Fruit fly (Drosophila melanogaster) whole organism, embryonic: ENCODE results near the gene CG31525.

Experiments used
- Awh ChIP-seq: fragments of 200-800 bp; sonication (Bioruptor generic); IDR thresholded peaks from 2 replicates; pipeline ENCODE4, ENCODE4 v1.3.6; 2022; ENCODE audit warnings: missing biosample characterization, missing genetic modification characterization
- BtbVII ChIP-seq: fragments of 200-800 bp; sonication (Bioruptor generic); optimal IDR thresholded peaks from 3 replicates; lab custom pipeline; 2017; ENCODE audit warnings: missing biosample characterization, mild to moderate bottlenecking, missing genetic modification characterization
- CG10321 ChIP-seq: fragments of 200-800 bp; sonication (Bioruptor generic); IDR thresholded peaks from 2 replicates; pipeline ENCODE4 v1.3.6; 2022; ENCODE audit warnings: missing biosample characterization, missing genetic modification characterization
- CG10979 ChIP-seq: fragments of 200-800 bp; sonication (Bioruptor generic); optimal IDR thresholded peaks from 2 replicates; lab custom pipeline; 2018; ENCODE audit warnings: missing biosample characterization, mild to moderate bottlenecking, missing genetic modification characterization, moderate library complexity
- CG1233 ChIP-seq: fragments of 200-800 bp; sonication (Bioruptor generic); optimal IDR thresholded peaks from 4 replicates; lab custom pipeline; 2018; ENCODE audit warnings: missing biosample characterization, mild to moderate bottlenecking, missing genetic modification characterization
- CG13287 ChIP-seq: fragments of 200-800 bp; sonication (Bioruptor generic); IDR thresholded peaks from 2 replicates; pipeline ENCODE4 v1.3.6; 2022; ENCODE audit warnings: missing biosample characterization, missing genetic modification characterization; ENCODE audit not compliant: partially characterized antibody
- CG15073 ChIP-seq: fragments of 200-800 bp; sonication (Bioruptor generic); optimal IDR thresholded peaks from 2 replicates; lab custom pipeline; 2016; ENCODE audit warnings: missing biosample characterization, missing genetic modification characterization
- CG1529 ChIP-seq: fragments of 200-800 bp; sonication (Bioruptor generic); optimal IDR thresholded peaks from 3 replicates; lab custom pipeline; 2018; ENCODE audit warnings: missing biosample characterization, missing genetic modification characterization
- CG15601 ChIP-seq: fragments of 200-800 bp; sonication (Bioruptor generic); optimal IDR thresholded peaks from 3 replicates; lab custom pipeline; 2019; ENCODE audit warnings: missing biosample characterization, mild to moderate bottlenecking, missing genetic modification characterization, moderate library complexity
- CG16779 ChIP-seq: fragments of 200-800 bp; sonication (Bioruptor generic); IDR thresholded peaks from 2 replicates; pipeline ENCODE4 v1.3.6; 2022; ENCODE audit warnings: missing biosample characterization, missing genetic modification characterization
- CG16813 ChIP-seq: fragments of 200-800 bp; sonication (Bioruptor generic); IDR thresholded peaks from 3 replicates; pipeline ENCODE4 v1.3.6; 2022; ENCODE audit warnings: missing biosample characterization, missing genetic modification characterization; ENCODE audit not compliant: partially characterized antibody
- CG17385 ChIP-seq: fragments of 200-800 bp; sonication (Bioruptor generic); optimal IDR thresholded peaks from 3 replicates; lab custom pipeline; 2018; ENCODE audit warnings: missing biosample characterization, mild to moderate bottlenecking, missing genetic modification characterization
- CG18011 ChIP-seq: fragments of 200-800 bp; sonication (Bioruptor generic); optimal IDR thresholded peaks from 2 replicates; lab custom pipeline; 2017; ENCODE audit warnings: missing biosample characterization, missing genetic modification characterization, mild to moderate bottlenecking, moderate library complexity, missing genotype
- CG18764 ChIP-seq: fragments of 200-800 bp; sonication (Bioruptor generic); optimal IDR thresholded peaks from 3 replicates; lab custom pipeline; 2016; ENCODE audit warnings: missing biosample characterization, missing genetic modification characterization
- CG2120 ChIP-seq: fragments of 200-800 bp; sonication (Bioruptor generic); optimal IDR thresholded peaks from 3 replicates; lab custom pipeline; 2016; ENCODE audit warnings: missing biosample characterization, missing genetic modification characterization
- CG34422 ChIP-seq: fragments of 200-800 bp; sonication (Bioruptor generic); IDR thresholded peaks from 3 replicates; pipeline ENCODE4 v1.3.6; 2022; ENCODE audit warnings: missing biosample characterization, missing genetic modification characterization
- CG3838 ChIP-seq: fragments of 200-800 bp; sonication (Bioruptor generic); optimal IDR thresholded peaks from 3 replicates; lab custom pipeline; 2016; ENCODE audit warnings: missing biosample characterization, missing genetic modification characterization
- CG43689 ChIP-seq: fragments of 200-800 bp; sonication (Bioruptor generic); IDR thresholded peaks from 2 replicates; pipeline ENCODE4 v1.3.6; 2022; ENCODE audit warnings: missing biosample characterization, missing genetic modification characterization
- CG4424 ChIP-seq: fragments of 200-800 bp; sonication (Bioruptor generic); optimal IDR thresholded peaks from 3 replicates; lab custom pipeline; 2016; ENCODE audit warnings: missing biosample characterization, missing genetic modification characterization
- CG7372 ChIP-seq: fragments of 200-800 bp; sonication (Bioruptor generic); IDR thresholded peaks from 2 replicates; pipeline ENCODE4 v1.3.6; 2022; ENCODE audit warnings: missing biosample characterization, missing genetic modification characterization
- CG7745 ChIP-seq: fragments of 200-800 bp; sonication (Bioruptor generic); optimal IDR thresholded peaks from 2 replicates; lab custom pipeline; 2018; ENCODE audit warnings: missing biosample characterization, mild to moderate bottlenecking, missing genetic modification characterization, moderate library complexity
- CG9437 ChIP-seq: fragments of 200-800 bp; sonication (Bioruptor generic); optimal IDR thresholded peaks from 2 replicates; lab custom pipeline; 2018; ENCODE audit warnings: missing biosample characterization, mild to moderate bottlenecking, missing genetic modification characterization
- CTCF ChIP-seq: fragments of 200-800 bp; sonication (Bioruptor generic); optimal IDR thresholded peaks from 2 replicates; lab custom pipeline; 2017; ENCODE audit warnings: missing biosample characterization, mild to moderate bottlenecking, missing genetic modification characterization, moderate library complexity
- Chrac-16 ChIP-seq: fragments of 200-800 bp; sonication (Bioruptor generic); optimal IDR thresholded peaks from 3 replicates; lab custom pipeline; 2016; ENCODE audit warnings: missing biosample characterization, missing genetic modification characterization
- CrebB ChIP-seq: fragments of 200-800 bp; sonication (Bioruptor generic); optimal IDR thresholded peaks from 3 replicates; lab custom pipeline; 2018; ENCODE audit warnings: missing biosample characterization, mild to moderate bottlenecking, missing genetic modification characterization
- ERR ChIP-seq: fragments of 200-800 bp; sonication (Bioruptor generic); optimal IDR thresholded peaks from 2 replicates; lab custom pipeline; 2016; ENCODE audit warnings: missing biosample characterization, missing genetic modification characterization
- Fer3 ChIP-seq: fragments of 200-800 bp; sonication (Bioruptor generic); optimal IDR thresholded peaks from 2 replicates; lab custom pipeline; 2018; ENCODE audit warnings: missing biosample characterization, mild to moderate bottlenecking, missing genetic modification characterization, moderate library complexity
- HmgD ChIP-seq: fragments of 200-800 bp; sonication (Bioruptor generic); optimal IDR thresholded peaks from 3 replicates; lab custom pipeline; 2016; ENCODE audit warnings: missing biosample characterization, missing genetic modification characterization
- Mad ChIP-seq: fragments of 200-800 bp; sonication (Bioruptor generic); optimal IDR thresholded peaks from 2 replicates; lab custom pipeline; 2016; ENCODE audit warnings: missing biosample characterization, missing genetic modification characterization
- Nf-YB ChIP-seq: fragments of 200-800 bp; sonication (Bioruptor generic); optimal IDR thresholded peaks from 3 replicates; lab custom pipeline; 2019; ENCODE audit warnings: missing biosample characterization, mild to moderate bottlenecking, missing genetic modification characterization, moderate library complexity
- Optix ChIP-seq: fragments of 200-800 bp; sonication (Bioruptor generic); IDR thresholded peaks from 3 replicates; pipeline ENCODE4 v1.3.6; 2022; ENCODE audit warnings: missing biosample characterization, missing genetic modification characterization
- Ptx1 ChIP-seq: fragments of 200-800 bp; sonication (Bioruptor generic); IDR thresholded peaks from 2 replicates; pipeline ENCODE4 v1.3.6; 2022; ENCODE audit warnings: missing biosample characterization, missing genetic modification characterization
- Taf1 ChIP-seq: fragments of 200-800 bp; sonication (Bioruptor generic); IDR thresholded peaks from 2 replicates; pipeline ENCODE4 v1.3.6; 2022; ENCODE audit warnings: missing biosample characterization, missing genetic modification characterization
- bsh ChIP-seq, 2 experiments: fragments of 200-800 bp; sonication (Bioruptor generic); optimal IDR thresholded peaks; 2 replicates each; lab custom pipeline; 2017 to 2018; ENCODE audit warnings: mild to moderate bottlenecking in 2 of 2, missing biosample characterization in 2 of 2, missing genetic modification characterization in 2 of 2, moderate library complexity in 1 of 2
- cg ChIP-seq: fragments of 200-800 bp; sonication (Bioruptor generic); optimal IDR thresholded peaks from 3 replicates; lab custom pipeline; 2019; ENCODE audit warnings: missing biosample characterization, mild to moderate bottlenecking, missing genetic modification characterization, moderate library complexity
- corto ChIP-seq: fragments of 200-800 bp; sonication (Bioruptor generic); optimal IDR thresholded peaks from 2 replicates; lab custom pipeline; 2016; ENCODE audit warnings: missing biosample characterization, mild to moderate bottlenecking, missing genetic modification characterization, moderate library complexity
- dimm ChIP-seq: fragments of 200-800 bp; sonication (Bioruptor generic); IDR thresholded peaks from 2 replicates; pipeline ENCODE4 v1.3.6; 2022; ENCODE audit warnings: missing biosample characterization, missing genetic modification characterization
- ems ChIP-seq: fragments of 200-800 bp; sonication (Bioruptor generic); optimal IDR thresholded peaks from 3 replicates; lab custom pipeline; 2016; ENCODE audit warnings: missing biosample characterization, missing genetic modification characterization
- ftz-f1 ChIP-seq: fragments of 200-800 bp; sonication (Bioruptor generic); optimal IDR thresholded peaks from 2 replicates; lab custom pipeline; 2016; ENCODE audit warnings: missing biosample characterization, missing genetic modification characterization
- jigr1 ChIP-seq: fragments of 200-800 bp; sonication (Bioruptor generic); IDR thresholded peaks from 3 replicates; pipeline ENCODE4 v1.3.6; 2022; ENCODE audit warnings: missing biosample characterization, missing genetic modification characterization
- luna ChIP-seq: fragments of 200-800 bp; sonication (Bioruptor generic); optimal IDR thresholded peaks from 2 replicates; lab custom pipeline; 2016; ENCODE audit warnings: missing biosample characterization, missing genetic modification characterization
- pan ChIP-seq, 4 experiments: fragments of >200 bp in 3 of 4; fragments of 200-800 bp in 1 of 4; sonication (Bioruptor generic) in 1 of 4; optimal IDR thresholded peaks in 3 of 4; IDR thresholded peaks in 1 of 4; 2 replicates each; pipeline versions ENCODE4 v1.3.6 to Lab custom; 2017 to 2022; ENCODE audit warnings: missing biosample characterization in 2 of 4, missing genetic modification characterization in 2 of 4, mixed read lengths in 1 of 4
- rib ChIP-seq: fragments of 200-800 bp; sonication (Bioruptor generic); IDR thresholded peaks from 2 replicates; pipeline ENCODE4 v1.3.6; 2022; ENCODE audit warnings: missing biosample characterization, missing genetic modification characterization
- schlank ChIP-seq: fragments of 200-800 bp; sonication (Bioruptor generic); optimal IDR thresholded peaks from 2 replicates; lab custom pipeline; 2018; ENCODE audit warnings: missing biosample characterization, mild to moderate bottlenecking, missing genetic modification characterization
- sens ChIP-seq: fragments of 200-800 bp; sonication (Bioruptor generic); peaks from one replicate; lab custom pipeline; 2016; ENCODE audit warnings: missing biosample characterization, missing genetic modification characterization
- seq ChIP-seq: fragments of 200-800 bp; sonication (Bioruptor generic); IDR thresholded peaks from 2 replicates; pipeline ENCODE4 v1.3.6; 2022; ENCODE audit warnings: missing biosample characterization, missing genetic modification characterization
- sim ChIP-seq: fragments of 200-800 bp; sonication (Bioruptor generic); IDR thresholded peaks from 2 replicates; pipeline ENCODE4 v1.3.6; 2022; ENCODE audit warnings: missing biosample characterization, missing genetic modification characterization
- sima ChIP-seq: fragments of 200-800 bp; sonication (Bioruptor generic); optimal IDR thresholded peaks from 2 replicates; lab custom pipeline; 2016; ENCODE audit warnings: missing biosample characterization, missing genetic modification characterization
- sob ChIP-seq: fragments of 200-800 bp; sonication (Bioruptor generic); IDR thresholded peaks from 2 replicates; pipeline ENCODE4 v1.3.6; 2022; ENCODE audit warnings: missing biosample characterization, missing genetic modification characterization
- tio ChIP-seq: fragments of 200-800 bp; sonication (Bioruptor generic); optimal IDR thresholded peaks from 2 replicates; lab custom pipeline; 2017; ENCODE audit warnings: missing biosample characterization, missing genetic modification characterization, inconsistent platforms
- vvl ChIP-seq: fragments of 200-800 bp; sonication (Bioruptor generic); IDR thresholded peaks from 2 replicates; pipeline ENCODE4 v1.3.6; 2022; ENCODE audit warnings: missing biosample characterization, missing genetic modification characterization

The CG31525 gene

DNA sequence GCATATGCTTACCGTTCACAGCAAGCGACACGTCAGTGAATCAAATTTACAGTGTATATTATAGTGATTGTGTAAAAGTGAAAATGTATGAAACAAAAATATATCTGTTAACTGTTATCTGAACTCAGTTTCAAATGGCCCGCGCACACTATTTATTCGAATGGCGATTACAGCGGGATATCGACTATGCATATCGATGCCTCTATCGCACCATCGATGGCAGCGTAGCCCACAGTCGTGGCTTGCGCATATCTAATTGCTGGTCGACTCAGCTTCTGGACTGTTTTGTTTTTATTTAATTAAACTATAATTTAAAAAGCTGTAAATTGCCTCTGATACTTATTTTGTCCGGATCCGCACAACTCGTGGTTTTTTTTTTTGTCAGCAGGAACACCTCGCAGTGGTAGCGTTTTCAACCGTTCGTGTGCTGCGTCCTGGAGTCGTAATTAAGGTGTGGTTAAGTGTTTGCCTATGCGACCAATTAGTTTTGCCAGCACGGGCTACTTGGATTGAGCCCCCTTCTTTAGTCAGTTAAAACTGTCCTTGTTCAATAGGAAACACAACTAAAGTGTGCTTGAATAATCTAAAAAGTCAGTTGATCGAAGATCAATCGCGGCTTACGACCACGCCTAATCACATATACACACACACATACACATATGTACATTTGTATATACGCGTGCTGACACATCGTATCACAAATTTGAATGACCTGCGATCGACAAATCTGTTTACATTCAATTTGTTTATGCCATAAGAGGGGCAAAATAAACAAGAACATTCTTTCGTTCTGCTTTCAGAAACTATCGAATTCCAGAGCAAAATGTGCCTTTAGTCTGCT, 45.5 kb upstream of the CG31525 start, which contains the start of gene Cont (continued):
- TF ChIP-seq CG2120 (GFP tag; lab: Kevin White, UChicago) = peak; percentile 25
- TF ChIP-seq CrebB (tag; lab: Kevin White, UChicago) = no peak
- no peak for TF ChIP-seq pan (optimal IDR thresholded peaks at IDR 0.05; lab: Kevin White, UChicago)
- TF ChIP-seq pan (GFP tag; optimal IDR thresholded peaks at IDR 0.05 in 1 of 2, IDR thresholded peaks at IDR 0.05 in 1 of 2) = peak in 1 of 2 experiments; percentile 7
- no peak for TF ChIP-seq CG7372
- TF ChIP-seq luna (GFP tag; lab: Kevin White, UChicago) = no peak
- TF ChIP-seq CG15601 = peak; percentile 1
- no peak for TF ChIP-seq vvl (GFP tag; lab: Robert Waterston, UW)
- no peak for TF ChIP-seq Awh (GFP tag; lab: Robert Waterston, UW)
- TF ChIP-seq sima (GFP tag; lab: Kevin White, UChicago) = no peak
- TF ChIP-seq CG9437 = no peak
- no peak for TF ChIP-seq CG3838 (GFP tag; lab: Kevin White, UChicago)
- peak; percentile 94 for TF ChIP-seq CG13287 (GFP tag; lab: Robert Waterston, UW)
- 0 out of 3 replicates have a peak, but pooled peaks have one; percentile 12 for TF ChIP-seq CG34422 (GFP tag; lab: Robert Waterston, UW)
- no peak for TF ChIP-seq bsh (GFP tag; optimal IDR thresholded peaks at IDR 0.05; lab: Kevin White, UChicago)
- no peak for TF ChIP-seq Nf-YB (GFP tag; lab: Kevin White, UChicago)
- TF ChIP-seq schlank (tag; lab: Kevin White, UChicago) = no peak
- TF ChIP-seq sens (GFP tag; lab: Kevin White, UChicago) = peak; percentile 89
- no peak for TF ChIP-seq CG4424
- no peak for TF ChIP-seq CG1529
- TF ChIP-seq Taf1 (GFP tag; lab: Robert Waterston, UW) = no peak
- no peak for TF ChIP-seq CG1233
- TF ChIP-seq BtbVII (GFP tag; lab: Kevin White, UChicago) = no peak
- TF ChIP-seq CG16813 (GFP tag; lab: Robert Waterston, UW) = peak; percentile 93
- TF ChIP-seq CG15073 = no peak
- no peak for TF ChIP-seq ERR (GFP tag; lab: Kevin White, UChicago)
- TF ChIP-seq tio (GFP tag; lab: Kevin White, UChicago) = no peak
- TF ChIP-seq CG18764 (GFP tag; lab: Kevin White, UChicago) = no peak
- TF ChIP-seq Chrac-16 (GFP tag; lab: Kevin White, UChicago) = no peak
- TF ChIP-seq jigr1 (GFP tag; lab: Robert Waterston, UW) = no peak
- no peak for TF ChIP-seq CG18011 (GFP tag; lab: Kevin White, UChicago)
- TF ChIP-seq seq (GFP tag; lab: Robert Waterston, UW) = no peak
- TF ChIP-seq ftz-f1 = no peak
- TF ChIP-seq CG7745 (tag; lab: Kevin White, UChicago) = no peak
- TF ChIP-seq CG10321 (GFP tag; lab: Robert Waterston, UW) = no peak
- TF ChIP-seq dimm (GFP tag; lab: Robert Waterston, UW) = no peak
- no peak for TF ChIP-seq HmgD (GFP tag; lab: Kevin White, UChicago)
- TF ChIP-seq CTCF (GFP tag; lab: Kevin White, UChicago) = no peak
- no peak for TF ChIP-seq Fer3 (tag; lab: Kevin White, UChicago)
- TF ChIP-seq Mad (GFP tag; lab: Kevin White, UChicago) = peak; percentile 6
- TF ChIP-seq ems (GFP tag; lab: Kevin White, UChicago) = no peak
- TF ChIP-seq corto (GFP tag; lab: Kevin White, UChicago) = no peak
- no peak for TF ChIP-seq sob (GFP tag; lab: Robert Waterston, UW)
- TF ChIP-seq rib = no peak
- no peak for TF ChIP-seq CG43689
- TF ChIP-seq cg (GFP tag; lab: Kevin White, UChicago) = peak; percentile 76
- no peak for TF ChIP-seq CG17385
- no peak for TF ChIP-seq CG16779 (GFP tag; lab: Robert Waterston, UW)
- TF ChIP-seq CG10979 (tag; lab: Kevin White, UChicago) = no peak
- TF ChIP-seq sim (GFP tag; lab: Robert Waterston, UW) = no peak
- no peak for TF ChIP-seq Optix (GFP tag; lab: Robert Waterston, UW)
- no peak for TF ChIP-seq Ptx1
